Fruit fly (Drosophila melanogaster) whole organism: ENCODE results near the gene SkpC.

Experiments
- psq ChIP-seq: fragments of >200 bp; optimal IDR thresholded peaks from 2 replicates; lab custom pipeline; 2017
- usp ChIP-seq: fragments of >200 bp; optimal IDR thresholded peaks from 2 replicates; lab custom pipeline; 2017; ENCODE audit warnings: missing biosample characterization, missing genetic modification characterization, mixed read lengths

DNA sequence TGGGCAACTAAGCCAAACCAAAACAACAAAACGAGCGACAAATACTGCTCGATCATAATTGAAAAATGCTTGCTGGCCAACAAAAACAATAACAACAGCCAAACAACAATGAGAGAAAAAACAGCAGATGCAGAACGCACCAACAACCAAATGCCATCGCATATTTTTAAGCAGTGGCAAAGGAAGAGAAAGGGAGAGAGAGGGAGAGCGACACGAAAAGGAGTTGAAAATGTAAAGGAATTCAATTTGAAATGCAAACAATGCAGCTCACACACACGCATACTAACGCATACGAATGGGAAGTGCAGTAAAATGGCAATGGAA, 27.3 kb upstream of the SkpC start:
- no peak for TF ChIP-seq psq (lab: Kevin White, UChicago)
- TF ChIP-seq usp (GFP tag; lab: Kevin White, UChicago), result no peak
